Fruit fly (Drosophila melanogaster): Measurements from ENCODE around the gene CG5282.

The CG5282 gene

DNA sequence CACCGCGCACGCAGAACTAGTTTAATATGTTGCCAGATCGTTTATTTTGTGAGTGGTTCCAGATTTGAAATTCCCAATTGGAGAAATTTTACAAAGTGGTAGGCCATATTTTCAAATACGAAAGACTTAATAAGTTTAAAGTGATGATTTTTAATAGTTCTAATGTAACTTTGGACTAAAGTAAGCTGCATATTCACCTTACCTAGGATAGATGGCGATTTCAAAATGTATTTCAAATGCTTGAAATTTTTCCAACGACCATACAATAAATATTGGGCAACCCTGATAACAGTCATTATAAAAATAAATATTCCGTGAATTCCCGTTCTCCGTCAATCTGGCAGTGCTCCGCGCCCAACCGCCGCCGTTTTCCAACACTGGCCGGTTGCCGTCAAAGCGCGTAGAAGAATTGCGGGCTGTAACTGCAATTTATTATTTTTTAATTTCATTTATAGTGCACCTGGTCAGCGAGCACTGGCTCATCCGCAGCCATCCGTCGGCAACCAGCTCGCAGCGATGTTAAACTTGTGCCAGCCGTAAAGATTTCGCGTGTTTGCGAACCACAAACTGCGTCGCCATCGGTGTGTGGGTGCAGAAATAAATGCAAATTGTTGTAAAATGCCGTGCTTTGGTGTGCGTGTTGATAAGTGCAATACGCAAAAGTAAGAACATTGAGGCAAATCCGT is 49.9 kb downstream of the CG5282 start, which contains the start of the genes Ide and RhoBTB (continued):
- TF ChIP-seq esg (GFP tag; conservative IDR thresholded peaks at IDR 0.05) (peak; percentile 77), CG3838 (GFP tag; optimal IDR thresholded peaks at IDR 0.05) (peak; percentile 36), CG12942 (GFP tag; optimal IDR thresholded peaks at IDR 0.05) (peak; percentile 80), CG6791 (GFP tag; IDR thresholded peaks at IDR 0.05; ENCODE audit: partially characterized antibody) (no peak), Usf (GFP tag; optimal IDR thresholded peaks at IDR 0.05) (peak; percentile 76), Fer1 (GFP tag; optimal IDR thresholded peaks at IDR 0.05) (peak; percentile 60), h (optimal IDR thresholded peaks at IDR 0.05) (no peak), Awh (GFP tag; IDR thresholded peaks at IDR 0.05) (0 out of 2 replicates have a peak, but pooled peaks have one; percentile 13), Hr3 (GFP tag; optimal IDR thresholded peaks at IDR 0.05) (peak; percentile 88), HLH4C (GFP tag; IDR thresholded peaks at IDR 0.05; ENCODE audit: partially characterized antibody) (no peak), croc (GFP tag; conservative IDR thresholded peaks at IDR 0.05) (peak; percentile 48), br (optimal IDR thresholded peaks at IDR 0.05) (no peak), HLHmδ (GFP tag; optimal IDR thresholded peaks at IDR 0.05) (no peak), CG18599 (GFP tag; optimal IDR thresholded peaks at IDR 0.05) (peak; percentile 80), grn (GFP tag; optimal IDR thresholded peaks at IDR 0.05) (no peak), mirr (GFP tag; optimal IDR thresholded peaks at IDR 0.05) (no peak), dm (GFP tag; optimal IDR thresholded peaks at IDR 0.05) (peak; percentile 72), prd (optimal IDR thresholded peaks at IDR 0.05) (no peak), prd (GFP tag; IDR thresholded peaks at IDR 0.05) (peak; percentile 82), Mad (GFP tag; optimal IDR thresholded peaks at IDR 0.05) (peak; percentile 77), vnd (GFP tag; IDR thresholded peaks at IDR 0.05; ENCODE audit: partially characterized antibody) (no peak), danr (GFP tag; IDR thresholded peaks at IDR 0.05) (peak; percentile 70), Myb (GFP tag; optimal IDR thresholded peaks at IDR 0.05) (peak; percentile 92), CG34376 (GFP tag; optimal IDR thresholded peaks at IDR 0.05) (peak; percentile 59), pfk (GFP tag; optimal IDR thresholded peaks at IDR 0.05) (no peak), CG5245 (GFP tag; optimal IDR thresholded peaks at IDR 0.05) (peak; percentile 52), unc-4 (GFP tag; IDR thresholded peaks at IDR 0.05; ENCODE audit: partially characterized antibody) (no peak), lab (GFP tag; optimal IDR thresholded peaks at IDR 0.05) (peak; percentile 78), CG16863 (GFP tag; optimal IDR thresholded peaks at IDR 0.05) (peak; percentile 70), CG1603 (tag; optimal IDR thresholded peaks at IDR 0.05) (no peak), ind (GFP tag; optimal IDR thresholded peaks at IDR 0.05) (peak; percentile 93), CG11504 (tag; optimal IDR thresholded peaks at IDR 0.05) (no peak), CG14710 (tag; optimal IDR thresholded peaks at IDR 0.05) (peak; percentile 87), CG42726 (GFP tag; IDR thresholded peaks at IDR 0.05; ENCODE audit: partially characterized antibody) (no peak), sim (GFP tag; IDR thresholded peaks at IDR 0.05) (no peak), CG13894 (tag; optimal IDR thresholded peaks at IDR 0.05) (no peak), pros (GFP tag; optimal IDR thresholded peaks at IDR 0.05) (no peak), insv (GFP tag; optimal IDR thresholded peaks at IDR 0.05) (peak; percentile 87 to 98), CG18476 (GFP tag; optimal IDR thresholded peaks at IDR 0.05) (peak; percentile 49), Kr (GFP tag; optimal IDR thresholded peaks at IDR 0.05) (no peak), CG2678 (tag; optimal IDR thresholded peaks at IDR 0.05) (peak; percentile 87), Stat92E (GFP tag; optimal IDR thresholded peaks at IDR 0.05) (no peak), kah (GFP tag; optimal IDR thresholded peaks at IDR 0.05) (peak; percentile 22), CG13775 (GFP tag; optimal IDR thresholded peaks at IDR 0.05) (peak; percentile 84), sr (GFP tag; IDR thresholded peaks at IDR 0.05) (no peak), D19A (tag; optimal IDR thresholded peaks at IDR 0.05) (no peak), CG16813 (GFP tag; IDR thresholded peaks at IDR 0.05; ENCODE audit: partially characterized antibody) (peak; percentile 39; the same call in 1 of the 3 replicates), sqz (GFP tag; optimal IDR thresholded peaks at IDR 0.05) (no peak), Mes4 (GFP tag; optimal IDR thresholded peaks at IDR 0.05) (peak; percentile 47), dan (GFP tag; IDR thresholded peaks at IDR 0.05) (no peak)

All from whole organism, embryonic.